Worm (Caenorhabditis elegans) whole organism, L3 larva: Measurements from ENCODE around the gene C09G4.4.

Source experiments
- R02D3.7 ChIP-seq: fragments of 150-350 bp; optimal IDR thresholded peaks from 2 replicates; lab custom pipeline; 2014; ENCODE audit warnings: missing biosample characterization, missing genetic modification characterization
- ZK546.5 ChIP-seq: sonication (generic microtip); optimal IDR thresholded peaks from 2 replicates; lab custom pipeline; 2017; ENCODE audit warnings: missing biosample characterization, missing genetic modification characterization
- aly-2 ChIP-seq: fragments of 150-350 bp; optimal IDR thresholded peaks from 2 replicates; lab custom pipeline; 2014; ENCODE audit warnings: missing biosample characterization, missing genetic modification characterization
- ama-1 ChIP-seq: fragments of 150-350 bp; optimal IDR thresholded peaks from 2 replicates; lab custom pipeline; 2018
- ceh-16 ChIP-seq: sonication (generic microtip); optimal IDR thresholded peaks from 2 replicates; lab custom pipeline; 2017; ENCODE audit warnings: missing biosample characterization, missing genetic modification characterization
- ceh-28 ChIP-seq: fragments of 150-350 bp; optimal IDR thresholded peaks from 2 replicates; lab custom pipeline; 2014; ENCODE audit warnings: missing biosample characterization, missing genetic modification reagents, missing genetic modification characterization
- ceh-82 ChIP-seq: fragments of 150-350 bp; optimal IDR thresholded peaks from 2 replicates; lab custom pipeline; 2014; ENCODE audit warnings: missing biosample characterization, missing genetic modification characterization
- ceh-9 ChIP-seq: sonication (generic microtip); optimal IDR thresholded peaks from 2 replicates; lab custom pipeline; 2018; ENCODE audit warnings: missing biosample characterization, missing genetic modification characterization
- daf-12 ChIP-seq: fragments of 150-350 bp; optimal IDR thresholded peaks from 2 replicates; lab custom pipeline; 2014; ENCODE audit warnings: missing biosample characterization, missing genetic modification reagents, missing genetic modification characterization
- egl-27 ChIP-seq: sonication (generic microtip); optimal IDR thresholded peaks from 4 replicates; lab custom pipeline; 2017; ENCODE audit warnings: missing biosample characterization, missing genetic modification reagents, missing genetic modification characterization
- egl-5 ChIP-seq: fragments of 150-350 bp; optimal IDR thresholded peaks from 2 replicates; lab custom pipeline; 2017; ENCODE audit warnings: missing biosample characterization, missing genetic modification reagents, missing genetic modification characterization, inconsistent platforms
- elt-1 ChIP-seq: fragments of 150-350 bp; optimal IDR thresholded peaks from 2 replicates; lab custom pipeline; 2014; ENCODE audit warnings: missing biosample characterization, missing genetic modification characterization
- elt-2 ChIP-seq: sonication (generic microtip); optimal IDR thresholded peaks from 2 replicates; lab custom pipeline; 2016; ENCODE audit warnings: missing genetic modification reagents, mild to moderate bottlenecking, missing genetic modification characterization, missing compliant biosample characterization
- elt-3 ChIP-seq, 3 experiments: fragments of 150-350 bp in 1 of 3; sonication (generic microtip) in 2 of 3; optimal IDR thresholded peaks; 2 replicates in 2 of 3; 4 replicates in 1 of 3; lab custom pipeline; 2014 to 2017; ENCODE audit warnings: missing biosample characterization in 3 of 3, missing genetic modification characterization in 3 of 3
- fkh-10 ChIP-seq: sonication (generic microtip); optimal IDR thresholded peaks from 2 replicates; lab custom pipeline; 2017; ENCODE audit warnings: missing biosample characterization, missing genetic modification reagents, missing genetic modification characterization
- fos-1 ChIP-seq: fragments of 150-350 bp; optimal IDR thresholded peaks from 2 replicates; lab custom pipeline; 2014; ENCODE audit warnings: missing biosample characterization, missing genetic modification characterization
- hmg-11 ChIP-seq: sonication (generic microtip); optimal IDR thresholded peaks from 2 replicates; lab custom pipeline; 2016; ENCODE audit warnings: missing genetic modification characterization, missing compliant biosample characterization
- jun-1 ChIP-seq: fragments of 150-350 bp; optimal IDR thresholded peaks from 2 replicates; lab custom pipeline; 2014; ENCODE audit warnings: missing biosample characterization, missing genetic modification reagents, missing genetic modification characterization
- lin-15B ChIP-seq: fragments of 150-350 bp; optimal IDR thresholded peaks from 2 replicates; lab custom pipeline; 2014; ENCODE audit warnings: missing biosample characterization, missing genetic modification characterization
- lin-39 ChIP-seq: fragments of 150-350 bp; optimal IDR thresholded peaks from 2 replicates; lab custom pipeline; 2018; ENCODE audit warnings: missing biosample characterization, missing genetic modification reagents, missing genetic modification characterization
- lsy-12 ChIP-seq: sonication (generic microtip); optimal IDR thresholded peaks from 2 replicates; lab custom pipeline; 2016; ENCODE audit warnings: mild to moderate bottlenecking, missing genetic modification characterization, missing compliant biosample characterization
- mdl-1 ChIP-seq: fragments of 150-350 bp; optimal IDR thresholded peaks from 2 replicates; lab custom pipeline; 2014; ENCODE audit warnings: missing biosample characterization, missing genetic modification characterization
- mml-1 ChIP-seq: fragments of 150-350 bp; sonication (generic microtip); optimal IDR thresholded peaks from 3 replicates; lab custom pipeline; 2014; ENCODE audit warnings: missing biosample characterization, missing genetic modification characterization
- nfya-1 ChIP-seq: sonication (generic microtip); optimal IDR thresholded peaks from 2 replicates; lab custom pipeline; 2017; ENCODE audit warnings: missing genetic modification characterization, mild to moderate bottlenecking, missing compliant biosample characterization, antibody characterized with exemption, moderate library complexity; ENCODE audit not compliant: insufficient read depth
- nhr-11 ChIP-seq: fragments of 150-350 bp; optimal IDR thresholded peaks from 2 replicates; lab custom pipeline; 2014; ENCODE audit warnings: missing biosample characterization, missing genetic modification characterization
- nhr-12 ChIP-seq: fragments of 150-350 bp; optimal IDR thresholded peaks from 2 replicates; lab custom pipeline; 2014; ENCODE audit warnings: missing biosample characterization, missing genetic modification characterization
- nhr-23 ChIP-seq: fragments of 150-350 bp; optimal IDR thresholded peaks from 2 replicates; lab custom pipeline; 2014; ENCODE audit warnings: missing biosample characterization, missing genetic modification reagents, missing genetic modification characterization
- nhr-237 ChIP-seq: fragments of 150-350 bp; optimal IDR thresholded peaks from 2 replicates; lab custom pipeline; 2014; ENCODE audit warnings: missing biosample characterization, missing genetic modification characterization
- nhr-25 ChIP-seq: sonication (generic microtip); optimal IDR thresholded peaks from 2 replicates; lab custom pipeline; 2017; ENCODE audit warnings: missing biosample characterization, missing genetic modification characterization
- nhr-28 ChIP-seq: fragments of 150-350 bp; optimal IDR thresholded peaks from 2 replicates; lab custom pipeline; 2014; ENCODE audit warnings: missing biosample characterization, missing genetic modification characterization
- nhr-43 ChIP-seq: sonication (generic microtip); optimal IDR thresholded peaks from 2 replicates; lab custom pipeline; 2016; ENCODE audit warnings: mild to moderate bottlenecking, missing genetic modification characterization, missing compliant biosample characterization; ENCODE audit not compliant: poor library complexity, severe bottlenecking
- nhr-67 ChIP-seq: fragments of 150-350 bp; optimal IDR thresholded peaks from 2 replicates; lab custom pipeline; 2014; ENCODE audit warnings: missing biosample characterization, missing genetic modification characterization
- nhr-76 ChIP-seq: fragments of 150-350 bp; sonication (generic microtip); optimal IDR thresholded peaks from 5 replicates; lab custom pipeline; 2014; ENCODE audit warnings: missing biosample characterization, missing genetic modification characterization
- nhr-77 ChIP-seq: fragments of 150-350 bp; optimal IDR thresholded peaks from 2 replicates; lab custom pipeline; 2014; ENCODE audit warnings: missing biosample characterization, missing genetic modification characterization
- pha-4 ChIP-seq: fragments of 150-350 bp; optimal IDR thresholded peaks from 2 replicates; lab custom pipeline; 2014; ENCODE audit warnings: missing biosample characterization, missing genetic modification reagents, missing genetic modification characterization
- pqm-1 ChIP-seq: fragments of 150-350 bp; optimal IDR thresholded peaks from 2 replicates; lab custom pipeline; 2017; ENCODE audit warnings: missing biosample characterization, missing genetic modification characterization, inconsistent platforms
- sea-2 ChIP-seq: fragments of 150-350 bp; sonication (generic microtip); optimal IDR thresholded peaks from 4 replicates; lab custom pipeline; 2014; ENCODE audit warnings: missing biosample characterization, missing genetic modification reagents, missing genetic modification characterization
- skn-1 ChIP-seq: fragments of 150-350 bp; optimal IDR thresholded peaks from 2 replicates; lab custom pipeline; 2014; ENCODE audit warnings: missing biosample characterization, missing genetic modification characterization
- snpc-4 ChIP-seq: fragments of 150-350 bp; optimal IDR thresholded peaks from 2 replicates; lab custom pipeline; 2014; ENCODE audit warnings: missing biosample characterization, missing genetic modification characterization
- tbx-2 ChIP-seq: sonication (generic microtip); optimal IDR thresholded peaks from 2 replicates; lab custom pipeline; 2016; ENCODE audit warnings: mild to moderate bottlenecking, missing genetic modification characterization, missing compliant biosample characterization
- unc-39 ChIP-seq: sonication (generic microtip); optimal IDR thresholded peaks from 4 replicates; lab custom pipeline; 2017; ENCODE audit warnings: missing biosample characterization, missing genetic modification characterization
- unc-62 ChIP-seq: fragments of 150-350 bp; sonication (generic microtip); optimal IDR thresholded peaks from 4 replicates; lab custom pipeline; 2014; ENCODE audit warnings: missing biosample characterization, missing genetic modification reagents, missing genetic modification characterization
- ztf-4 ChIP-seq: fragments of 150-350 bp; optimal IDR thresholded peaks from 2 replicates; lab custom pipeline; 2014; ENCODE audit warnings: missing biosample characterization, missing genetic modification characterization

C09G4.4 gene

DNA sequence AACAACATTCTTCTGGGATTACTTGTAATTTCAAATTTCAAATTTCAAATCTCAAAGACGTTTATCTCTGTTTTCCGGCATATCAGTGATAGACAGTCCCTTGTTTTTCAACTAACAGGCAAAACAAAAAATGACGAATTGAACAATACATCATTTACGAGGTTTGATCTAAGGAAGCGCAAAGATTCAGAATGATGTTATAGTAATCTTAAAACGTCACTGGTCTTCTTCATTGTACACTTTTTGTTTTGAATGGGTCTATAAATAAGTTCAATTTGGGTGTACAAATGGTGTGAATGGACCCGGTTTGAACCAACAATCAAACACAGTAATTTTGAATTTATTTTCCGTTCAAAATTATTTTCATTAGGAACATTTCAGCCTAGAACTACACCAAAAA, 11.2 kb downstream of the C09G4.4 start:
- TF ChIP-seq ZK546.5 (tag; lab: Kevin White, UChicago) (no peak), nhr-237 (tag; lab: Kevin White, UChicago) (no peak), nhr-23 (tag; lab: Kevin White, UChicago) (no peak), mml-1 (no peak), lin-39 (tag; lab: Kevin White, UChicago) (no peak), skn-1 (tag; lab: Kevin White, UChicago) (no peak)

DNA sequence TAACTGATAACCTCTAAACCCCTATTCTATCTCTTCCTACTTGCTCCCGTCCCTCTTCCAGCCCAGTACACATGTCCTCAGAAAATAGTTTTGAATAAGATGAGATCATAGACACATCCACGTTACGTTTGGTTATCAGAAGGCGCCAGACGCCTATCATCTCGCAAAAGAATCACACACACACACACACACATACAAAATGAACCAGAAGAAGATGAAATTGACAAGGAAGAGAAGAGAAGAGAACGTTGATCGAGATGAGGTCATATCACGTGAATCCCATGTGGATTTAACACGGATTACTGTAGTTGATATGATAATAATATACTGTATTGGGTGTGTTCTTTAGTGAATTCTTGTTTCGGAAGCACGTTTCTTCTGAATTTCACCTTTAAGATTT, 13.3 kb downstream of the C09G4.4 start:
- no peak for TF ChIP-seq pha-4 (tag; lab: Kevin White, UChicago)
- no peak for TF ChIP-seq jun-1 (tag; lab: Kevin White, UChicago)
- TF ChIP-seq egl-27 = peak; percentile 3
- no peak for TF ChIP-seq nhr-76 (tag; lab: Kevin White, UChicago)
- peak; percentile 36 for TF ChIP-seq unc-62 (GFP tag; lab: Kevin White, UChicago)
- peak; percentile 87 for TF ChIP-seq nhr-23 (tag; lab: Kevin White, UChicago)
- peak; percentile 45 for TF ChIP-seq tbx-2 (tag; lab: Kevin White, UChicago)
- TF ChIP-seq nhr-25 (tag; lab: Kevin White, UChicago) = peak; percentile 47
- TF ChIP-seq ceh-28 = peak; percentile 43
- no peak for TF ChIP-seq daf-12 (tag; lab: Kevin White, UChicago)
- peak; percentile 41 for TF ChIP-seq R02D3.7 (tag; lab: Kevin White, UChicago)
- TF ChIP-seq pqm-1 (tag; lab: Kevin White, UChicago) = peak; percentile 0
- TF ChIP-seq ZK546.5 (tag; lab: Kevin White, UChicago) = no peak
- TF ChIP-seq mml-1 = peak; percentile 18
- peak; percentile 31 for TF ChIP-seq elt-2 (tag; lab: Kevin White, UChicago)
- peak; percentile 95 for TF ChIP-seq nhr-43 (tag; lab: Kevin White, UChicago)
- peak; percentile 81 for TF ChIP-seq nhr-11
- TF ChIP-seq nfya-1 (tag; lab: Kevin White, UChicago) = peak; percentile 56
- TF ChIP-seq ceh-82 (tag; lab: Kevin White, UChicago) = no peak
- no peak for TF ChIP-seq egl-5 (tag; lab: Kevin White, UChicago)
- TF ChIP-seq elt-3 (tag; optimal IDR thresholded peaks at IDR 0.05; lab: Kevin White, UChicago) = no peak
- TF ChIP-seq nhr-28 (tag; lab: Kevin White, UChicago) = no peak
- no peak for TF ChIP-seq nhr-77

DNA sequence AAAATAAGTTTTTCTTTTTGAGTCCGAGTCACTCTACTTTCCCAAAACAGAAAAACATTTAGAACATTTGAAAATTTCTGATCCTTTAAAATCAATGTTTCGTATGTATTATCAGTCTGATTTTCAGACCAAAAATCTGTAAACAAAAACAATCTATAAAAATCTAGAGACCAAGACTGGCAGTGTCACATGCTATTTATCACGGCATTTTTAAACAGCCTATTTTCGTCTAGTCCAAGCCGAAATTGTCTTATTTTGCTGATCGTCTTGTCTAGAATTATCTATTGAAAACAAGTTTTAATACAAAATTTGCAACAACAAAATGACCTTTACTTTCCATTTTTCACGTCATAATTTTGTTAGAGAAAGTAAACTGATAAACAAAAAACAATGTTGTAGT, 13.8 kb downstream of the C09G4.4 start:
- TF ChIP-seq ceh-9 = no peak
- peak; percentile 17 for TF ChIP-seq pha-4 (tag; lab: Kevin White, UChicago)
- TF ChIP-seq ceh-82 (tag; lab: Kevin White, UChicago) = no peak
- no peak for TF ChIP-seq lin-15B (tag; lab: Kevin White, UChicago)
- no peak for TF ChIP-seq elt-2 (tag; lab: Kevin White, UChicago)
- TF ChIP-seq skn-1 (tag; lab: Kevin White, UChicago) = no peak
- no peak for TF ChIP-seq ceh-16 (tag; lab: Kevin White, UChicago)
- TF ChIP-seq nhr-67 = no peak

DNA sequence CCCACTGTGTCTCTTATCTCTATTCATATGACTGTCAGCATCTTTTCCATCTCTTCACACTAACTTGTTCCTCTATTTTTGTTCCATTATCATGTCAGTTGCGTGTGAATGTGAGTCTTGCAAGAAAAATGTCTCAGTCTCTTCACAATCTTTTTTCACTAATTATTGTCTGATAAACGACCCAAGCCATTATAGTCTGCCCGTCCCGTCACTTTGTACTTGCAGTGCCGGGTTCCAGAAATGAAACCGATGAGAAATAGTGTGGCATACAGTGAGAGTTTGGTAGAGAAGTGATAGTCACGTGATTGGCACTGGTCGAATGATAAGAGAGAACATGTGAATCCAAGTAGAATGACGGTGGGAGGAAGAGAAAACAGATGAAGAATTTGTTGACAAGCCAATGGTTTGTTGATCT, 14.8 kb downstream of the C09G4.4 start:
- TF ChIP-seq nfya-1 (tag; lab: Kevin White, UChicago) (peak; percentile 70), nhr-76 (tag; lab: Kevin White, UChicago) (peak; percentile 23), elt-3 (tag; optimal IDR thresholded peaks at IDR 0.05; lab: Kevin White, UChicago) (peak; percentile 25 to 95 (median 30)), sea-2 (GFP tag; lab: Kevin White, UChicago) (no peak), snpc-4 (tag; lab: Kevin White, UChicago) (no peak), nhr-11 (peak; percentile 89), nhr-25 (tag; lab: Kevin White, UChicago) (peak; percentile 87), nhr-23 (tag; lab: Kevin White, UChicago) (peak; percentile 83), fkh-10 (GFP tag; lab: Kevin White, UChicago) (no peak), tbx-2 (tag; lab: Kevin White, UChicago) (peak; percentile 78), fos-1 (tag; lab: Kevin White, UChicago) (peak; percentile 59), egl-5 (tag; lab: Kevin White, UChicago) (peak; percentile 53), nhr-67 (no peak), jun-1 (tag; lab: Kevin White, UChicago) (peak; percentile 95), pqm-1 (tag; lab: Kevin White, UChicago) (peak; percentile 97), ceh-28 (peak; percentile 64), nhr-12 (tag; lab: Kevin White, UChicago) (no peak), ZK546.5 (tag; lab: Kevin White, UChicago) (no peak), lsy-12 (tag; lab: Kevin White, UChicago) (peak; percentile 78), mdl-1 (peak; percentile 86), mml-1 (peak; percentile 48), ceh-82 (tag; lab: Kevin White, UChicago) (no peak), unc-39 (tag; lab: Kevin White, UChicago) (no peak), ztf-4 (tag; lab: Kevin White, UChicago) (peak; percentile 19), unc-62 (GFP tag; lab: Kevin White, UChicago) (peak; percentile 79), ama-1 (lab: Kevin White, UChicago) (peak; percentile 74), nhr-28 (tag; lab: Kevin White, UChicago) (peak; percentile 33), egl-27 (peak; percentile 81), aly-2 (tag; lab: Kevin White, UChicago) (no peak), pha-4 (tag; lab: Kevin White, UChicago) (peak; percentile 68), nhr-43 (tag; lab: Kevin White, UChicago) (peak; percentile 92), lin-39 (tag; lab: Kevin White, UChicago) (no peak), elt-1 (tag; lab: Kevin White, UChicago) (no peak), R02D3.7 (tag; lab: Kevin White, UChicago) (peak; percentile 48), elt-2 (tag; lab: Kevin White, UChicago) (peak; percentile 100), hmg-11 (tag; lab: Kevin White, UChicago) (no peak)
